Fruit fly (Drosophila melanogaster) whole organism, prepupa: ENCODE measurements around the gene Hap40.

Experiments used
- CG6854 ChIP-seq: fragments of 200-800 bp; sonication (Bioruptor generic); optimal IDR thresholded peaks from 2 replicates; lab custom pipeline; 2017; ENCODE audit warnings: missing biosample characterization, mild to moderate bottlenecking, missing genetic modification characterization
- Eip93F ChIP-seq: fragments of 200-800 bp; sonication (Bioruptor generic); optimal IDR thresholded peaks from 2 replicates; lab custom pipeline; 2016; ENCODE audit warnings: missing biosample characterization, mild to moderate bottlenecking, missing genetic modification characterization
- Gug ChIP-seq: fragments of 200-800 bp; sonication (Bioruptor generic); IDR thresholded peaks from 2 replicates; pipeline ENCODE4 v1.3.6; 2022; ENCODE audit warnings: missing biosample characterization, missing genetic modification characterization
- Hr38 ChIP-seq: sonication (Bioruptor generic); optimal IDR thresholded peaks from 2 replicates; lab custom pipeline; 2016; ENCODE audit warnings: missing biosample characterization, missing genetic modification characterization
- Hr4 ChIP-seq: fragments of 200-800 bp; sonication (Bioruptor generic); optimal IDR thresholded peaks from 3 replicates; lab custom pipeline; 2016; ENCODE audit warnings: missing biosample characterization, missing genetic modification characterization
- Met ChIP-seq: fragments of 200-800 bp; sonication (Bioruptor generic); optimal IDR thresholded peaks from 3 replicates; lab custom pipeline; 2016; ENCODE audit warnings: missing biosample characterization, missing genetic modification characterization
- fd85E ChIP-seq: fragments of 200-800 bp; sonication (Bioruptor generic); optimal IDR thresholded peaks from 3 replicates; lab custom pipeline; 2016; ENCODE audit warnings: missing biosample characterization, missing genetic modification characterization
- topi ChIP-seq: fragments of 200-800 bp; sonication (Bioruptor generic); optimal IDR thresholded peaks from 3 replicates; lab custom pipeline; 2016; ENCODE audit warnings: missing biosample characterization, missing genetic modification characterization

DNA sequence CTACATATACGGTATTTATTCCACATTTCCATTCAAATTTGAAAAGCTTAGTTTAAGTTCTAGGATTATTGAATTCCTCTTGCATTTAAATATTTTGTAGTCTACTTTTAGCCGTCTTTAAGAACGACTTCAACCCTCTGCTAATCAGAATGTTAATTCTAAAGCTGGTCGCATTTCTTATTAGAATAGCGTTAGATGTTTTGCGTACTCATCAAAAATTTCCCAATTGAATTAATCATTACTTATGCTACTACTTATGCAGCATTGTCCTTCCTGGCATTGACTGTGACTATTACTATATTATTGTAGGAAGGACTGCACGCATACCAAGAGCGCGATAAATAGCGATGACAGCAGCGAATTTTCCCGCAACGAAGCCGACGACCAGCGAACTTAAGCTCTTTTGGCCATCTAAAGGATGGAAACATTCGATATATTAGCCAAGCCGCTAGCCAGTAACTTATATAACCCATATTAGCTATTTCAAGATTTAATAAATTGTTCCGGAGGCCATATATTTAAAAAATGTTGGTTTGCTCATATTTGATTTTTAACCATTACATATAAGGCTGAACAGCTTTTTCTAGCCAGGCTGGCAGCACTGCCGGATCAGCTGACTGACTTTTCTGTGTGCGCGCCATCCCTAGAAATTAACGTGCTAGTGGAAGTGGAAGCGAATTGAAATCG lies 6.9 kb upstream of the Hap40 start, which contains the start of gene CG8128:
- TF ChIP-seq Met (GFP tag; lab: Kevin White, UChicago) (peak; percentile 13), Gug (GFP tag; lab: Robert Waterston, UW) (no peak), Hr38 (GFP tag; lab: Kevin White, UChicago) (no peak), Hr4 (GFP tag; lab: Kevin White, UChicago) (no peak), Eip93F (GFP tag; lab: Kevin White, UChicago) (no peak), CG6854 (no peak), fd85E (GFP tag; lab: Kevin White, UChicago) (no peak), topi (GFP tag; lab: Kevin White, UChicago) (no peak)
